Fruit fly (Drosophila melanogaster) whole organism, adult: ENCODE data around the gene CG31093.

Experiments used
- CG11617 ChIP-seq: fragments of 200-800 bp; sonication (Bioruptor generic); optimal IDR thresholded peaks from 2 replicates; lab custom pipeline; 2017; ENCODE audit warnings: mild to moderate bottlenecking, missing biosample characterization, missing genetic modification reagents, missing genetic modification characterization
- CG12768 ChIP-seq: fragments of 200-800 bp; sonication (Bioruptor generic); optimal IDR thresholded peaks from 2 replicates; lab custom pipeline; 2017; ENCODE audit warnings: missing biosample characterization, missing genetic modification characterization, mild to moderate bottlenecking, moderate library complexity, missing genetic modification reagents
- CG14711 ChIP-seq: fragments of 200-800 bp; sonication (Bioruptor generic); optimal IDR thresholded peaks from 2 replicates; lab custom pipeline; 2018; ENCODE audit warnings: missing biosample characterization, mild to moderate bottlenecking, missing genetic modification characterization, moderate library complexity
- CG1620 ChIP-seq: fragments of 200-800 bp; sonication (Bioruptor generic); optimal IDR thresholded peaks from 2 replicates; lab custom pipeline; 2016; ENCODE audit warnings: missing biosample characterization, missing genetic modification characterization
- CG33017 ChIP-seq: fragments of 200-800 bp; sonication (Bioruptor generic); optimal IDR thresholded peaks from 2 replicates; lab custom pipeline; 2018; ENCODE audit warnings: missing biosample characterization, mild to moderate bottlenecking, missing genetic modification characterization, moderate library complexity
- CG5204 ChIP-seq: fragments of 200-800 bp; sonication (Bioruptor generic); optimal IDR thresholded peaks from 2 replicates; lab custom pipeline; 2016; ENCODE audit warnings: missing biosample characterization, missing genetic modification characterization
- CG7045 ChIP-seq: fragments of 200-800 bp; sonication (Bioruptor generic); optimal IDR thresholded peaks from 2 replicates; lab custom pipeline; 2017; ENCODE audit warnings: missing biosample characterization, mild to moderate bottlenecking, missing genetic modification characterization
- CG7101 ChIP-seq: fragments of 200-800 bp; sonication (Bioruptor generic); optimal IDR thresholded peaks from 2 replicates; lab custom pipeline; 2018; ENCODE audit warnings: missing biosample characterization, mild to moderate bottlenecking, missing genetic modification characterization, moderate library complexity
- Clk ChIP-seq: fragments of 200-800 bp; sonication (Bioruptor generic); optimal IDR thresholded peaks from 2 replicates; lab custom pipeline; 2017; ENCODE audit warnings: missing biosample characterization, missing genetic modification characterization
- Crg-1 ChIP-seq: fragments of 200-800 bp; sonication (Bioruptor generic); optimal IDR thresholded peaks from 2 replicates; lab custom pipeline; 2016; ENCODE audit warnings: missing biosample characterization, missing genetic modification characterization
- Hr96 ChIP-seq: fragments of 200-800 bp; sonication (Bioruptor generic); optimal IDR thresholded peaks from 2 replicates; lab custom pipeline; 2016; ENCODE audit warnings: missing biosample characterization, missing genetic modification characterization
- Mnt ChIP-seq: fragments of 200-800 bp; sonication (Bioruptor generic); optimal IDR thresholded peaks from 2 replicates; lab custom pipeline; 2016; ENCODE audit warnings: missing biosample characterization, mild to moderate bottlenecking, missing genetic modification characterization
- bab1 ChIP-seq: fragments of 200-800 bp; sonication (Bioruptor generic); optimal IDR thresholded peaks from 3 replicates; lab custom pipeline; 2019; ENCODE audit warnings: missing biosample characterization, mild to moderate bottlenecking, missing genetic modification characterization, moderate library complexity
- cic ChIP-seq: fragments of 200-800 bp; sonication (Bioruptor generic); optimal IDR thresholded peaks from 2 replicates; lab custom pipeline; 2017; ENCODE audit warnings: missing biosample characterization, mild to moderate bottlenecking, missing genetic modification characterization, moderate library complexity
- cnc ChIP-seq, 2 experiments: fragments of >200 bp; optimal IDR thresholded peaks; 2 replicates each; lab custom pipeline; 2017
- kay ChIP-seq: fragments of 200-800 bp; sonication (Bioruptor generic); peaks from one replicate; lab custom pipeline; 2016; ENCODE audit warnings: missing biosample characterization, missing genetic modification characterization, borderline replicate concordance
- ovo ChIP-seq: fragments of 200-800 bp; sonication (Bioruptor generic); optimal IDR thresholded peaks from 2 replicates; lab custom pipeline; 2016; ENCODE audit warnings: missing biosample characterization, missing genetic modification characterization
- pad ChIP-seq: fragments of 200-800 bp; sonication (Bioruptor generic); optimal IDR thresholded peaks from 3 replicates; lab custom pipeline; 2017; ENCODE audit warnings: missing biosample characterization, missing genetic modification characterization, mild to moderate bottlenecking, moderate library complexity, missing genetic modification reagents
- tj ChIP-seq: fragments of 200-800 bp; sonication (Bioruptor generic); optimal IDR thresholded peaks from 3 replicates; lab custom pipeline; 2017; ENCODE audit warnings: missing biosample characterization, mild to moderate bottlenecking, missing genetic modification characterization, moderate library complexity
- toe ChIP-seq: fragments of 200-800 bp; sonication (Bioruptor generic); optimal IDR thresholded peaks from 2 replicates; lab custom pipeline; 2016; ENCODE audit warnings: missing biosample characterization, missing genetic modification characterization

The CG31093 gene

DNA sequence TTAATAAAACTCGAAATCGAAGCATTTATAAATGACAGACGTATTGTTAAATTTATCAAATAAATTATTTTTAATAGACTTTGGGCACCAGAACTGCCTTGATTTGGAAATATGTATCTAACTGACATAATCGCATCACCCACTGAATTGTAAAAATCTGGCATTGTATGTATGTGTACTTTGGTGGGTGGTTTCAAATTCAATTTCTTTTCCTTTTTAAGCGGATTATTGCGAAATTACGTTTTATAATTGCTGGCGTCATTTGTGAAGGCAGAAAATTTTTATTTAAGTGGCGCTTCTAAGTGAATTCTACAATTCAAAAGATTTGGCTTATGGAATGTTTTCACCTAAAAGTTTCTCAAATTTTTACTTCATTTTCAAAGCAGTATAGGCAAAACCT lies 12.1 kb downstream of the CG31093 start, which contains the start of gene CG4956:
CG4956 (minus strand) TSS at position 101 of the 400 bp plus-strand sequence.
- no peak for TF ChIP-seq pad
- TF ChIP-seq Clk (GFP tag; lab: Kevin White, UChicago), result no peak
- no peak for TF ChIP-seq toe
- no peak for TF ChIP-seq CG7045
- no peak for TF ChIP-seq CG12768 (GFP tag; lab: Kevin White, UChicago)
- TF ChIP-seq Mnt, result no peak
- no peak for TF ChIP-seq ovo
- no peak for TF ChIP-seq CG5204 (GFP tag; lab: Kevin White, UChicago)

DNA sequence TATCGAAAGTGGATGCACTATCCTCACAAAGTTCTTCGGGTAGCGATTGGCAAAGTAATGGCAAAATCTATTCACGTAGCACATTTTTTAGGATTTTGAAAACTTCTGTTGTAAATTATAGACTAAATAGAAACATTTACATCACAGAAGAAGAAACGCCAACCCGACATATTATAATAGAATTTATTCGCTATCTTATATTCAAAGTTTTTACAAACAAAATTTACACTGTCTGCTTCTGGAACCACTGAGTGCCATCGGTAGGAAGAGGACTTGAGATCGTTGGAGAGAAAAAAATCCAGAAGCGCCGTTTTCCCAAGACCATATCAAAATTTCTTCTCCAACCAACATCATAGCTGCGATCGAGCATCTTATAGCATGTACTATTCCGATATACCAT lies 13.2 kb downstream of the CG31093 start, which contains the start of gene CG17195:
CG17195 (minus strand) TSS at position 101 of the 400 bp plus-strand sequence.
- TF ChIP-seq CG12768 (GFP tag; lab: Kevin White, UChicago), result no peak
- no peak for TF ChIP-seq CG5204 (GFP tag; lab: Kevin White, UChicago)
- TF ChIP-seq kay (GFP tag; lab: Kevin White, UChicago), result no peak
- no peak for TF ChIP-seq pad
- no peak for TF ChIP-seq bab1
- no peak for TF ChIP-seq CG14711 (tag; lab: Kevin White, UChicago)
- no peak for TF ChIP-seq CG7045
- TF ChIP-seq Mnt, result no peak
- no peak for TF ChIP-seq toe
- TF ChIP-seq cnc (optimal IDR thresholded peaks at IDR 0.05; lab: Kevin White, UChicago), result no peak
- no peak for TF ChIP-seq CG1620 (GFP tag; lab: Kevin White, UChicago)
- TF ChIP-seq tj (GFP tag; lab: Kevin White, UChicago), result no peak
- TF ChIP-seq Hr96 (GFP tag; lab: Kevin White, UChicago), result no peak
- TF ChIP-seq ovo, result no peak
- no peak for TF ChIP-seq CG33017 (tag; lab: Kevin White, UChicago)
- TF ChIP-seq CG7101 (tag; lab: Kevin White, UChicago), result no peak
- TF ChIP-seq cic (GFP tag; lab: Kevin White, UChicago), result no peak
- no peak for TF ChIP-seq Crg-1 (GFP tag; lab: Kevin White, UChicago)

DNA sequence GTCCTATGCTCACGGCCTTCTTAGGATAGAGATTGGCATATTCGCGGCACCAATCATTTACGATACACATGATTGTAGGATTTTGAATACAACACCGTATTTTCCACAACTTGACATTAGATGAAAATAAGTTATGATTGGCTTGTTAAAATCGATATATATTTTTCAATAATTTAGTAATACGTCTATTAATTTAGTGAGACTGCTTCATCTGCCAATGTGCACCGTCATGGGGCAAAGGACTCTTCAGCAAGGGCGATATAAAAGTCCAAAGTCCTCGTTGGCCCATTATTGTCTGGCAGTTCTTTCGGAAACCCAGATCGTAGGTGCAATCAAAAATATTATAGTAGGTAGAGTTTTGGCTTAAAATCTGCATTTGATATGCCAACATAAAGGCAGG lies 14.1 kb downstream of the CG31093 start, which contains the start of gene CG17196:
CG17196 (minus strand) TSS at position 101 of the 400 bp plus-strand sequence.
- no peak for TF ChIP-seq Mnt
- no peak for TF ChIP-seq CG5204 (GFP tag; lab: Kevin White, UChicago)
- no peak for TF ChIP-seq Clk (GFP tag; lab: Kevin White, UChicago)

DNA sequence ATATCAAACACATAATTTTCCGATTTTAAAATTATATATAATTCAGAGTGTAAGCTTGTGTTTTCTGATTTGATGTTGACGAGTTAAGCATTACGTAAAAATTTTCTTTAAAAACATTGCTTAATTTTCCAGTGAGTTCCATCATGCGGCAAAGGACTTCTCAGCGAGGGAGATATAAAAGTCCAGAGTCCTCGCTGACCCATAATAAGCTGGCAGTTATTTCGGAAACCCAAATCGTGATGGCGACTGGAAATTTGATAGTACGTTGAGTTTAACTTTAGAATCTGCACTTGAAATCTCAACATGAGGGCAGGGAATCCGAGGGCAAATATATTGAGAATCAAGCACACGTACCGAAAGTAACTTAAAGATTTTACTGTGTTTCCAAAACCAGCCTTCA lies 15.0 kb downstream of the CG31093 start, which contains the start of the genes CG17197 and CG17198:
CG17197 (minus strand) TSS at position 101 of the 400 bp plus-strand sequence.
CG17198 (minus strand) TSS at position 101 of the 400 bp plus-strand sequence.
- no peak for TF ChIP-seq CG14711 (tag; lab: Kevin White, UChicago)
- TF ChIP-seq toe, result no peak
- no peak for TF ChIP-seq CG12768 (GFP tag; lab: Kevin White, UChicago)
- no peak for TF ChIP-seq bab1
- TF ChIP-seq CG33017 (tag; lab: Kevin White, UChicago), result no peak
- no peak for TF ChIP-seq CG1620 (GFP tag; lab: Kevin White, UChicago)

DNA sequence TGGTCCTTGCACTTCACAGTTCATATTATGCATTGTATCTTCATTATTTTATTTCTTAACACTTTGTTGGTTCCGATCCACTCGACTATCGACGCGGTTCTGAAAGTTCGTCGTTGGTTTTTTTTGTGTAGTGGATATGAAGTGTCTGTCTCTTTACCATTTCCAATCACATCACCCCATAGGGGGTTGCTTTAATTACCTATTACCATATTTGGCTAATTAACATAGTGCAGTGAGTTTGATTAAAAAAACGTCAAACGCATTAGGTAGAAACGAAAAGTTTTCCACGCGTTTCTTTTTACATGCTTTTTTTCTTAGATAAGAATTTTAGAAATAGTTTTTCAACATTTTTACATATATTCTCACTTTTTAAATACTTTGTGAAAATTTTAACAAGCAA lies 27.3 kb downstream of the CG31093 start, which contains the start of gene LpR1:
LpR1 (minus strand) TSS at position 101 of the 400 bp plus-strand sequence.
- TF ChIP-seq tj (GFP tag; lab: Kevin White, UChicago) (no peak), CG12768 (GFP tag; lab: Kevin White, UChicago) (peak; percentile 23)

DNA sequence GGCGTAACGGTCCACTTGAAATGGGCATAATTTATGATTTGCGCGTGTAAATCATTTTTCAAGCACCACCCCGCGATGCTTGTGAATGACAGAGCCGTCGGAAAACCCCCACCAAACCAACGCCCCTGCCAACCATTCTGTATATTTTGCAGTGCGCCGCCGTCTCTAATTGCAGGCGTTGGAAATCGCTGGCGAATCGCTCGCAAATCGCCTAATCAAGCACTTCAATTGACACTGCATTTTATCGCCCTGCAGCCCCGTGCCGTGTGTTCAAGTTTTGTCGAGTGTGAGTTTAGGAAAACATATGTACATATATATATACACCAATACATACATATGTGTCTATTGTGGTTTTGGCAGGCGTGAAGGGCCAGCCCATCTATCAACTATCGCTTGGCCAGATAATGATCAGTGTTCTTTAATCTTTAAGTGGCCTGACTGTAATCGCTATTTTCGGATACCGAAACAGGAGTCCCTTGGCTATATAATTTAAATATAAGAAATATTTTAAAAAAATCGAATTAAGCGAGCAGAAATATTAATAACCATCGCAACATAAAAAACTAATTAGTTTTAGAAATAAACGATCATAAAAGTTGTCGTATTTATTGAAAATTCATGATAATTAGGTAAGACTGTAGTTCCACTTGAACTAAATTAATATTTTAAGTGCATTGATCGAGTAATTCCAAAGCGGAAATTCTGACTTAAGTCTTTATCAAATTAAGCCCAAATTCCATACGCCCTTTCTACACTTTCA lies 28.1 kb downstream of the CG31093 start:
- TF ChIP-seq CG7101 (tag; lab: Kevin White, UChicago) (peak; percentile 62), CG14711 (tag; lab: Kevin White, UChicago) (peak; percentile 19), CG11617 (GFP tag; lab: Kevin White, UChicago) (peak; percentile 35), CG33017 (tag; lab: Kevin White, UChicago) (peak; percentile 55), cnc (optimal IDR thresholded peaks at IDR 0.05; lab: Kevin White, UChicago) (no peak), kay (GFP tag; lab: Kevin White, UChicago) (peak; percentile 13), cic (GFP tag; lab: Kevin White, UChicago) (peak; percentile 29), Hr96 (GFP tag; lab: Kevin White, UChicago) (no peak), ovo (no peak)

DNA sequence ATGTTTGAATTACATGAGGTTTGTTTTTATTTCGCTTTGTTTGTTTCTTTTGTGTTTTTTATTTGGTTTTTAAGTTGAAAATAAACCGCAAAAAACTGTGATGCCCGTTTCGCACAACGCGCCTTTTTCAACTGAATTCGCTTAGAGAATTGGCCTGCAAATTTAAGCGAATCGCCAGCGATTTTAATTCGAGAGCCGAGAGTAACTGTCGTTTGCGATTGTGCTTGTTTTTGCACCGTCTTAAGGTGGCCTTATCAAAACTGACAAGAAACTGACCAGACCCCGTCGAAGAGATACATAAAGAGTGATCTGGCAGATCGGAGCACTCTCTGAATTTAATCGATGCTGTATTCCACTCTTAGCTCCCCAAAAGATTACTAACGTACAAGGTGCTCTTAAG lies 30.1 kb downstream of the CG31093 start:
- TF ChIP-seq Clk (GFP tag; lab: Kevin White, UChicago) (no peak), Mnt (peak; percentile 33)

DNA sequence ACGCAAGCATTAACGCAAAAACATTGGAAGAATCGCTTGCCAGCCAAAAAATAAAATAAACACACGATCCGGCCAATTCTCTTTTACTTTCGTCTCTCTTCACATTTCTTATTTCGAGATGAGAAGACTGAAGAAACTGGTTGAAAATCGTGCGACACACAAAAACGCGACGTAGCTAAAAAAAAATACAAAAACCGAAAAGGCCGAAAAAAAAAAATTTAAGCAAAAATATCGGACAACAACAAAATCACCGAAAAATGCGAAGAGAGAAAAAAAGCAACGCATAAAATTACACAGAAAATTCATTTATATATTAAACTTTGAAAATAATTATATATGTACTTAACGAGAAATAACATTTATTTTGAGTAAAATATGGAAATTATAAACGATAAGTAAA lies 30.8 kb downstream of the CG31093 start:
- TF ChIP-seq toe (no peak), CG1620 (GFP tag; lab: Kevin White, UChicago) (no peak), cnc (optimal IDR thresholded peaks at IDR 0.05; lab: Kevin White, UChicago) (no peak), bab1 (no peak), Crg-1 (GFP tag; lab: Kevin White, UChicago) (no peak), CG11617 (GFP tag; lab: Kevin White, UChicago) (no peak), CG7045 (no peak), CG14711 (tag; lab: Kevin White, UChicago) (no peak), Hr96 (GFP tag; lab: Kevin White, UChicago) (no peak), CG7101 (tag; lab: Kevin White, UChicago) (no peak), CG33017 (tag; lab: Kevin White, UChicago) (no peak), ovo (no peak), tj (GFP tag; lab: Kevin White, UChicago) (no peak), Clk (GFP tag; lab: Kevin White, UChicago) (no peak)
